Worm (Caenorhabditis elegans): ENCODE measurements around the gene str-106.

str-106 gene

ce11 chrV:16225524-16226116, 45.2 kb downstream of the str-106 start (continued):
- TF ChIP-seq madf-3 (GFP tag; IDR thresholded peaks at IDR 0.05) (no peak), ztf-6 (GFP tag; IDR thresholded peaks at IDR 0.05) (no peak), egl-18 (GFP tag; IDR thresholded peaks at IDR 0.05) (no peak), gei-17 (GFP tag; optimal IDR thresholded peaks at IDR 0.05) (no peak), aptf-2 (GFP tag; conservative IDR thresholded peaks at IDR 0.05) (0 out of 2 replicates have a peak, but pooled peaks have one; percentile 29), B0261.1 (tag; optimal IDR thresholded peaks at IDR 0.05) (peak; percentile 21), T26A5.8 (tag; optimal IDR thresholded peaks at IDR 0.05) (no peak), somi-1 (GFP tag; optimal IDR thresholded peaks at IDR 0.05) (no peak), nfya-1 (tag; optimal IDR thresholded peaks at IDR 0.05; ENCODE audit: borderline replicate concordance, insufficient read depth) (no peak), lin-40 (tag; optimal IDR thresholded peaks at IDR 0.05) (no peak), F33H1.4 (GFP tag; IDR thresholded peaks at IDR 0.05) (peak; percentile 14; the same call in 1 of the 2 replicates), rcor-1 (GFP tag; IDR thresholded peaks at IDR 0.05) (0 out of 2 replicates have a peak, but pooled peaks have one; percentile 26), B0336.3 (GFP tag; IDR thresholded peaks at IDR 0.05) (peak; percentile 65), tlf-1 (GFP tag; optimal IDR thresholded peaks at IDR 0.05) (no peak), C17E4.6 (GFP tag; IDR thresholded peaks at IDR 0.05) (no peak), let-607 (tag; optimal IDR thresholded peaks at IDR 0.05) (no peak), akir-1 (GFP tag; optimal IDR thresholded peaks at IDR 0.05) (no peak), D2030.7 (GFP tag; IDR thresholded peaks at IDR 0.05) (peak; percentile 76), athp-1 (tag; optimal IDR thresholded peaks at IDR 0.05) (no peak), attf-5 (GFP tag; optimal IDR thresholded peaks at IDR 0.05) (no peak), nhr-90 (tag; optimal IDR thresholded peaks at IDR 0.05) (no peak), hlh-12 (tag; optimal IDR thresholded peaks at IDR 0.05) (no peak), lin-54 (GFP tag; optimal IDR thresholded peaks at IDR 0.05) (peak; percentile 16), Y53F4B.3 (GFP tag; IDR thresholded peaks at IDR 0.05) (no peak), let-526 (GFP tag; IDR thresholded peaks at IDR 0.05) (no peak), ceh-40 (GFP tag; IDR thresholded peaks at IDR 0.05) (no peak), ceh-27 (GFP tag; optimal IDR thresholded peaks at IDR 0.05) (no peak), madf-6 (GFP tag; IDR thresholded peaks at IDR 0.05) (peak; percentile 73), tbx-9 (tag; optimal IDR thresholded peaks at IDR 0.05; ENCODE audit: borderline replicate concordance) (no peak), dpff-1 (tag; optimal IDR thresholded peaks at IDR 0.05) (no peak), F39B2.1 (GFP tag; IDR thresholded peaks at IDR 0.05) (no peak), lag-1 (GFP tag; IDR thresholded peaks at IDR 0.05) (no peak), rec-8 (tag; optimal IDR thresholded peaks at IDR 0.05) (no peak), pha-4 (tag; optimal IDR thresholded peaks at IDR 0.05) (no peak), cebp-2 (GFP tag; IDR thresholded peaks at IDR 0.05) (no peak), nhr-179 (tag; optimal IDR thresholded peaks at IDR 0.05) (no peak)

ce11 chrV:16226581-16226980, 46.1 kb downstream of the str-106 start, which contains the start of gene F11A5.13:
Gene F11A5.13, minus strand, starts transcription at chrV:16226681.
- no peak for TF ChIP-seq him-1 (tag; optimal IDR thresholded peaks at IDR 0.05)
- TF ChIP-seq ama-1 (optimal IDR thresholded peaks at IDR 0.05): no peak
- TF ChIP-seq ama-1 (GFP tag; optimal IDR thresholded peaks at IDR 0.05): no peak
- no peak for TF ChIP-seq ztf-26 (tag; optimal IDR thresholded peaks at IDR 0.05)
- no peak for TF ChIP-seq atf-7 (tag; optimal IDR thresholded peaks at IDR 0.05)
- no peak for TF ChIP-seq ceh-58 (GFP tag; IDR thresholded peaks at IDR 0.05)
- no peak for TF ChIP-seq let-607 (tag; optimal IDR thresholded peaks at IDR 0.05)
- no peak for TF ChIP-seq T26A5.8 (tag; optimal IDR thresholded peaks at IDR 0.05)
- TF ChIP-seq F49E8.2 (tag; optimal IDR thresholded peaks at IDR 0.05; ENCODE audit: insufficient read depth): no peak
- no peak for TF ChIP-seq attf-5 (GFP tag; optimal IDR thresholded peaks at IDR 0.05)
- TF ChIP-seq pha-4 (tag; optimal IDR thresholded peaks at IDR 0.05): no peak
- no peak for TF ChIP-seq nfya-2 (GFP tag; IDR thresholded peaks at IDR 0.05)
